Fruit fly (Drosophila melanogaster): Measurements from ENCODE around the gene Ip259.
A peak's percentile ranks its signal among the peaks of the same experiment; 100 is the strongest.

The Ip259 gene

DNA sequence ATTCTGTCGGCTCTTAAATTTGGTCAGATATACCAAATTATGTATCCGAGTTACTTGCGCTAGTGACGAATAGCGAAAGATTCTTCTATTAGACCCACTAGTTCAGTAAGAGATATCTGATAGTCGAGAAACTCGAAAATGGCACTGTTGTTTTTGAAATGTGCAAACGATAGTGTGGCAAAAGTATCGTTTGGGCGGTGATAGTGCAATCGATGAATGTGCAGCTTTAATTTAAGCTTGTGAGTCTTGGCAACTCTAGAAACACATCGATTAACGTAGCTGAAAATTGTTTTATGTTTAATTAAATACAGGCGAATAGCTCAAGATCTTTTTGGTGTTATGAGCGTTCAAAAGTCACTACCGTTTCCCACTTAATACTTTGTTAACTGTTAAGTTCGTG is 29.2 kb downstream of the Ip259 start, which contains the start of gene STUB1 (continued):
- TF ChIP-seq inv (GFP tag; IDR thresholded peaks at IDR 0.05; ENCODE audit: partially characterized antibody) (peak; percentile 99), CG30020 (tag; optimal IDR thresholded peaks at IDR 0.05) (peak; percentile 62), CG11398 (GFP tag; optimal IDR thresholded peaks at IDR 0.05) (no peak), H2.0 (GFP tag; IDR thresholded peaks at IDR 0.05) (no peak), chinmo (GFP tag; IDR thresholded peaks at IDR 0.05; ENCODE audit: partially characterized antibody) (peak; percentile 99), rib (GFP tag; IDR thresholded peaks at IDR 0.05) (peak; percentile 42; the same call in 1 of the 2 replicates), dan (GFP tag; IDR thresholded peaks at IDR 0.05) (no peak), CG13624 (GFP tag; optimal IDR thresholded peaks at IDR 0.05) (peak; percentile 52), Sin3A (optimal IDR thresholded peaks at IDR 0.05) (peak; percentile 7), HLH54F (GFP tag; optimal IDR thresholded peaks at IDR 0.05) (peak; percentile 13), CG2199 (GFP tag; IDR thresholded peaks at IDR 0.05) (0 out of 3 replicates have a peak, but pooled peaks have one; percentile 44), stwl (tag; optimal IDR thresholded peaks at IDR 0.05) (peak; percentile 53), bsh (GFP tag; optimal IDR thresholded peaks at IDR 0.05) (no peak), ato (GFP tag; IDR thresholded peaks at IDR 0.05; ENCODE audit: partially characterized antibody) (peak; percentile 93), lmd (GFP tag; IDR thresholded peaks at IDR 0.05) (no peak), CG3847 (GFP tag; IDR thresholded peaks at IDR 0.05) (peak; percentile 57), unc-4 (GFP tag; IDR thresholded peaks at IDR 0.05; ENCODE audit: partially characterized antibody) (peak; percentile 96), onecut (GFP tag; IDR thresholded peaks at IDR 0.05) (peak; percentile 51), CoRest (tag; optimal IDR thresholded peaks at IDR 0.05) (peak; percentile 28), bbx (GFP tag; IDR thresholded peaks at IDR 0.05; ENCODE audit: partially characterized antibody) (peak; percentile 99), Rx (GFP tag; IDR thresholded peaks at IDR 0.05) (no peak), CG4328 (GFP tag; optimal IDR thresholded peaks at IDR 0.05) (no peak), Six4 (GFP tag; optimal IDR thresholded peaks at IDR 0.05) (no peak), CG31441 (GFP tag; IDR thresholded peaks at IDR 0.05) (no peak), YL-1 (GFP tag; optimal IDR thresholded peaks at IDR 0.05) (peak; percentile 43), D19A (tag; optimal IDR thresholded peaks at IDR 0.05) (no peak), Xbp1 (GFP tag; optimal IDR thresholded peaks at IDR 0.05) (peak; percentile 16), amos (GFP tag; IDR thresholded peaks at IDR 0.05; ENCODE audit: partially characterized antibody) (peak; percentile 98; the same call in 1 of the 2 replicates), pfk (GFP tag; optimal IDR thresholded peaks at IDR 0.05) (peak; percentile 50), fd64A (GFP tag; optimal IDR thresholded peaks at IDR 0.05) (no peak), Scr (GFP tag; IDR thresholded peaks at IDR 0.05; ENCODE audit: partially characterized antibody) (peak; percentile 96), vfl (GFP tag; optimal IDR thresholded peaks at IDR 0.05) (peak; percentile 25), Doc3 (GFP tag; IDR thresholded peaks at IDR 0.05; ENCODE audit: partially characterized antibody) (peak; percentile 97), fd102C (GFP tag; optimal IDR thresholded peaks at IDR 0.05) (no peak), Nf-YC (tag; optimal IDR thresholded peaks at IDR 0.05) (no peak), CG12391 (tag; optimal IDR thresholded peaks at IDR 0.05) (no peak), pzg (GFP tag; optimal IDR thresholded peaks at IDR 0.05) (peak; percentile 90), phol (tag; optimal IDR thresholded peaks at IDR 0.05) (peak; percentile 19), MESR4 (GFP tag; optimal IDR thresholded peaks at IDR 0.05) (peak; percentile 46), Dll (GFP tag; IDR thresholded peaks at IDR 0.05; ENCODE audit: partially characterized antibody) (peak; percentile 95), Dip2 (GFP tag; IDR thresholded peaks at IDR 0.05) (no peak), Lhr (GFP tag; optimal IDR thresholded peaks at IDR 0.05) (no peak), gro (GFP tag; optimal IDR thresholded peaks at IDR 0.05) (peak; percentile 30), Antp (GFP tag; optimal IDR thresholded peaks at IDR 0.05) (peak; percentile 55)
